Worm (Caenorhabditis elegans): ENCODE measurements around the gene clec-198.

ce11 chrIV:17311842-17312241, 35.1 kb upstream of the clec-198 start, which contains the start of gene snf-9:
- TF ChIP-seq C04F5.9 (tag; optimal IDR thresholded peaks at IDR 0.05) (no peak), nhr-11 (tag; optimal IDR thresholded peaks at IDR 0.05) (no peak), ztf-11 (tag; optimal IDR thresholded peaks at IDR 0.05) (no peak), tbx-2 (tag; optimal IDR thresholded peaks at IDR 0.05) (no peak), ces-1 (GFP tag; optimal IDR thresholded peaks at IDR 0.05) (no peak), ztf-4 (tag; optimal IDR thresholded peaks at IDR 0.05) (no peak), sptf-1 (tag; optimal IDR thresholded peaks at IDR 0.05) (no peak)
